Worm (Caenorhabditis elegans): ENCODE measurements around the gene sre-21.

sre-21 gene

DNA sequence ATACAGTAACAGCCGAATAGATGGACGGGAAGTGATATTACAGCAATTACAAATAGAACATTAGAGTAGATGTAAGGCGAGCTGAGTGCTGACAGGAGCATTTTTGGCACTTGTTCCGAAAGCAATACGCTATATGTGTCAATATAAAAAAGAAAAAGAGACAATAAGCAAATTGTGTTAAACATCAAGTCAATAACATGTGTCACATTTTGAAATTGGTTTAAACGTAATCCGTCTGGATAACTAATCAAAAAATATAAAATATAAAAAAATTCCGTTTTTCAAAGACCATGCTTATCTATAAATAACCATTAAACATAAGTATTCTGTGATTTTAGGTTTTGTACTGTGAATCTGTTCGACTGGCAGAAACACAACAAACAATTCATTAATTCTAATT, 22.6 kb upstream of the sre-21 start, which contains the start of gene srh-288 (continued):
- TF ChIP-seq Y95B8A.8 (GFP tag; IDR thresholded peaks at IDR 0.05) (no peak), nfya-2 (GFP tag; IDR thresholded peaks at IDR 0.05) (no peak)

DNA sequence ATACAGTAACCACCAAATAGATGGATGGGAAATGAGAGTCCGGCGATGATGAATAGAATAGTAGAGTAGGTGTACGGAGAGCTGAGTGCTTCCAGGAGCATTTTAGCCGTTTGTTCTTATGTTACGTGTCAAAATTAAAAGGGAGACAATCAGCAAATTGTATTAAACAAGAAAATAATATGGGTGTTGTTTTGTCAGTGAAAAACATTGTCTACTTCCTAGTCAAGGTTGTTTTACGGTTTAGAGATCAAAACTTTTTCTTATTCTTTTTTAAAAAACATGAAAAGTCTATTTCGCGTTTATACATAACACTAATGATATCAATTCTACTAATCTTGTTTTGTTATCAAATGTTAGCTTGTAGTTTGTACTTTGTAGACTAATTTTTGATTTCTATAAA, 21.0 kb upstream of the sre-21 start, which contains the start of gene srh-289:
srh-289 (minus strand) TSS at position 101 of the 400 bp plus-strand sequence.
- TF ChIP-seq ccch-3 (GFP tag; optimal IDR thresholded peaks at IDR 0.05): no peak
- no peak for TF ChIP-seq F23B12.7 (tag; optimal IDR thresholded peaks at IDR 0.05; ENCODE audit: insufficient read depth)

DNA sequence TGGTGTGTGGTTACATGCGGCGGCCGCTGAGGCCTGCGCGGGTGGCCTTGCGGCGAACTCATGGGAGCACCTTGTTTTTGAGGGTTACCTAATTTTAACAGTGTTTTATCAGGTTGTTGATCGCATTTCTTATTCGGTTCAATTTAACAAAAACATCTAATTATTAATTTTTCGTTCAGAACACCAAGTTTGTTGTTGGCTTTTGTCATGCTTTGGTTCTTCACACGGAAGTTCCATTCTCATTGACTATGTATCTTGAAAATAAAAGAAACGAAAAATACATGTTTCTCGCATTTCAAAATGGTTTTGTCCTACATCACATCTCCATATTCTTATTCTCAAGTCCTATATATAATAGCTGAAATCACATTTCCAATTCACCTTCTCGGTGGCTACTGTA, 17.2 kb upstream of the sre-21 start, which contains the start of gene srh-290:
srh-290 (plus strand) TSS at position 301 of the 400 bp plus-strand sequence.
- TF ChIP-seq ztf-3 (GFP tag; optimal IDR thresholded peaks at IDR 0.05) (no peak), ztf-22 (GFP tag; optimal IDR thresholded peaks at IDR 0.05) (no peak), F49E8.2 (tag; optimal IDR thresholded peaks at IDR 0.05; ENCODE audit: insufficient read depth) (no peak)

DNA sequence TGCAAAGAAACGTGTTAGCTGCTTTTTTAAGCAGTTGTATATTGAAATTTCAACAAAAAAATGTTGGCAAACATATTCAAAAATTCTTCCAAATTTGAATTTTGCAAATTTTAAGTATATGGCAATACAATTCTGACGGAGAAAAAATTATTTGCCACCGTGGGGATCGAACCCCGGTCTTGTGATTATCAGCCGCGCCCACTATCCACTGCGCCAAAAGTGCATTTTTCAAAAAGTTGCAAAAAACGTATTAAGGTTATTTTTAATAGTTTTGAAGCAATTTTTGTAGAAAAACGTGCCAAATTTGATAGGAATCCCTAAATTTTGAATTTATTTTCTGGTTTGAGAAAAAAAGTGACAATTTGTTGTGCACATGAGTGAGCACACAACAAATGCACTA, 11.4 kb upstream of the sre-21 start:
- peak; percentile 53 for TF ChIP-seq tbp1 (GFP tag; optimal IDR thresholded peaks at IDR 0.05)
- TF ChIP-seq rpc-1 (optimal IDR thresholded peaks at IDR 0.05): no peak
- peak; percentile 41 for TF ChIP-seq rpc-1 (tag; optimal IDR thresholded peaks at IDR 0.05)
- TF ChIP-seq B0019.2 (GFP tag; conservative IDR thresholded peaks at IDR 0.05): no peak

DNA sequence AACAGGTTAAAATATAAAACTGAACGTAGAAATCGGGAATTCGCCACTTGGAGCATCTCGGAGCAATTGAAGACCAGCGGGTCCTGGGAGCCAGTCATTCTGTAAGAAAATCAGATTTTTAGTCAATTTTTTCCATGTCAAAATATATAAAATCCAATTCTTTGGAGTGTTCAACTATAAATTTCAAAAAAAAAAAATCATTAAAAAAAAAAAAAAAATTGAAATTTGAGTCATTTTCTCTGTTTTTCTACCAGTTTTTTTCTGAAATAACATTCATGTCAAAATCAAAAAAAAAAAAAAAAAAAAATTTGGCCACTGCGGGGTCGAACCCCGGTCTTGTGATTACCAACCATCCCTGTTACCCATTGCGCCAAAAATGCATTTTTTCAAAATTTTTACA, 10.5 kb upstream of the sre-21 start, which contains the start of gene srab-12:
srab-12 (minus strand) TSS at position 101 of the 400 bp plus-strand sequence.
- TF ChIP-seq lin-26 (GFP tag; IDR thresholded peaks at IDR 0.05) (no peak), hlh-12 (tag; optimal IDR thresholded peaks at IDR 0.05) (no peak)

DNA sequence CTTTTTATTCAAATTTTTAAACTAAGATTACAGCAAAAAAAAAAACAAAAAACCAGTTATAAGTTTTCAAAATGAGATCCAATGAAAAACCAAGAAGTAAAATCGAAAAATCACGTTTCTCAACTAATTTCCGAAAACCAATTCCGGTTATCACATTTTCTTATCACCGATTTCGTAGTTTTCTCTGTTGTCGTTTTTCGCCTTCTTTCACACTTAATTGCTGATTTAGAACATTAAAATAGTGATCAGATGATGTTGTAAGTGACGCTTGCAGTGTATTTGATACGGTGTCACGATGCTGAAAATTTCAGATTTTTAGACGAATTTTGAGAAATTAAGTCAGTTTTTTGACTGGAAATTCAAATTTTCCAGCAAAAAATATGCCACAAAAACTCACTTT, 7.3 kb upstream of the sre-21 start:
- TF ChIP-seq F52B5.7 (tag; optimal IDR thresholded peaks at IDR 0.05) (no peak), hmg-20 (GFP tag; IDR thresholded peaks at IDR 0.05) (no peak), nhr-80 (tag; optimal IDR thresholded peaks at IDR 0.05) (peak; percentile 56), madf-10 (tag; optimal IDR thresholded peaks at IDR 0.05) (no peak), snpc-4 (GFP tag; optimal IDR thresholded peaks at IDR 0.05) (no peak), snpc-4 (tag; optimal IDR thresholded peaks at IDR 0.05) (peak in 1 of 4 experiments; percentile 10), ama-1 (optimal IDR thresholded peaks at IDR 0.05) (no peak), ama-1 (GFP tag; optimal IDR thresholded peaks at IDR 0.05) (no peak), nhr-90 (tag; optimal IDR thresholded peaks at IDR 0.05) (no peak), lsy-27 (tag; optimal IDR thresholded peaks at IDR 0.05; ENCODE audit: borderline replicate concordance, insufficient read depth) (no peak), mel-28 (tag; optimal IDR thresholded peaks at IDR 0.05; ENCODE audit: borderline replicate concordance) (no peak), zim-3 (tag; optimal IDR thresholded peaks at IDR 0.05) (no peak), tlf-1 (GFP tag; optimal IDR thresholded peaks at IDR 0.05) (no peak)

DNA sequence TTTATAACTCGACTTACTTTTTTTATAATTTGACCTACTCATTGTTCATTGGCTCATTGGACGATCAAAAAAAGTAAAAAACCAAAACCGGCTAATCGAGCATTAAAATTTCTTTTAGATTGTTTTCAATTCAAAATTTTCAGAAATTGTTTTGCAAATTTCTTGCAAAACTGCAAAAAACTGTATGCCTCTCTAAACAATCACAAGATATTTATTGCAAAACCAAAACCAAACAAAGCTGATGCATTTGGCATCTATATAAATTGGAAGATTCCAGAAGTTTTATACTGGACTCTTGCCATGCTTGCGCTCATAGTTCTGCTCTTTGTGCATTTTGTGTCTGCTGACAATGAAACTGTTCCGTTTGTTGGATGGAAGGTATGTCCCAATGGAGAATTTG, 4.6 kb upstream of the sre-21 start, which contains the start of gene C47A10.12:
C47A10.12 (plus strand) TSS at position 301 of the 400 bp plus-strand sequence.
- TF ChIP-seq C06A6.2 (GFP tag; conservative IDR thresholded peaks at IDR 0.05) (no peak), ceh-91 (GFP tag; IDR thresholded peaks at IDR 0.05) (no peak), mel-28 (tag; optimal IDR thresholded peaks at IDR 0.05; ENCODE audit: borderline replicate concordance) (no peak), ztf-28 (GFP tag; IDR thresholded peaks at IDR 0.05) (no peak), mxl-1 (tag; optimal IDR thresholded peaks at IDR 0.05) (no peak), Y56A3A.18 (GFP tag; IDR thresholded peaks at IDR 0.05) (no peak), die-1 (tag; optimal IDR thresholded peaks at IDR 0.05) (no peak), cebp-1 (GFP tag; IDR thresholded peaks at IDR 0.05) (no peak), cebp-1 (tag; optimal IDR thresholded peaks at IDR 0.05) (no peak), athp-1 (tag; optimal IDR thresholded peaks at IDR 0.05) (no peak), let-526 (GFP tag; IDR thresholded peaks at IDR 0.05) (no peak), F52B5.7 (tag; optimal IDR thresholded peaks at IDR 0.05) (no peak), rec-8 (tag; optimal IDR thresholded peaks at IDR 0.05) (no peak), nfya-1 (tag; optimal IDR thresholded peaks at IDR 0.05; ENCODE audit: borderline replicate concordance, insufficient read depth) (no peak), lin-26 (GFP tag; IDR thresholded peaks at IDR 0.05) (no peak), snpc-3.4 (tag; optimal IDR thresholded peaks at IDR 0.05) (no peak), egl-18 (GFP tag; IDR thresholded peaks at IDR 0.05) (no peak)

Measured in whole organism, young adult.